Worm (Caenorhabditis elegans) whole organism, L1 larva: ENCODE measurements around the gene ceh-27.

Source experiments
- C04F5.9 ChIP-seq: sonication (generic microtip); optimal IDR thresholded peaks from 2 replicates; lab custom pipeline; 2016; ENCODE audit warnings: missing genetic modification characterization, missing compliant biosample characterization
- C16A3.4 ChIP-seq: fragments of 150-350 bp; optimal IDR thresholded peaks from 2 replicates; lab custom pipeline; 2014; ENCODE audit warnings: missing biosample characterization, missing genetic modification characterization
- alr-1 ChIP-seq: fragments of 200-800 bp; sonication (Bioruptor generic); optimal IDR thresholded peaks from 2 replicates; lab custom pipeline; 2018; ENCODE audit warnings: borderline replicate concordance, mild to moderate bottlenecking, missing genetic modification characterization, missing compliant biosample characterization
- aly-2 ChIP-seq: fragments of 150-350 bp; optimal IDR thresholded peaks from 2 replicates; lab custom pipeline; 2014; ENCODE audit warnings: missing biosample characterization, missing genetic modification characterization
- ama-1 ChIP-seq: fragments of 150-350 bp; optimal IDR thresholded peaks from 2 replicates; lab custom pipeline; 2014
- blmp-1 ChIP-seq: fragments of 150-350 bp; optimal IDR thresholded peaks from 2 replicates; lab custom pipeline; 2014; ENCODE audit warnings: missing biosample characterization, missing genetic modification characterization
- ceh-8 ChIP-seq: fragments of 200-800 bp; sonication (Bioruptor generic); optimal IDR thresholded peaks from 2 replicates; lab custom pipeline; 2018; ENCODE audit warnings: mild to moderate bottlenecking, missing genetic modification characterization, moderate library complexity, missing compliant biosample characterization
- ceh-88 ChIP-seq: fragments of 200-800 bp; sonication (Bioruptor generic); IDR thresholded peaks from 2 replicates; pipeline ENCODE4 v1.3.6; 2022; ENCODE audit warnings: missing genetic modification characterization, missing compliant biosample characterization
- ces-1 ChIP-seq: fragments of 150-350 bp; optimal IDR thresholded peaks from 2 replicates; lab custom pipeline; 2014; ENCODE audit warnings: missing biosample characterization, missing genetic modification reagents, missing genetic modification characterization
- dpl-1 ChIP-seq, 3 experiments: fragments of 150-350 bp in 2 of 3; sonication (generic microtip) in 1 of 3; optimal IDR thresholded peaks; 2 replicates each; lab custom pipeline; 2014 to 2017; ENCODE audit warnings: missing biosample characterization in 3 of 3, missing genetic modification characterization in 3 of 3, missing genetic modification reagents in 3 of 3
- dsc-1 ChIP-seq: sonication (generic microtip); optimal IDR thresholded peaks from 2 replicates; lab custom pipeline; 2016; ENCODE audit warnings: mild to moderate bottlenecking, missing genetic modification characterization, missing compliant biosample characterization
- efl-1 ChIP-seq, 4 experiments: fragments of 150-350 bp; optimal IDR thresholded peaks in 3 of 4; peaks in 1 of 4; 1 replicate in 1 of 4; 2 replicates in 3 of 4; lab custom pipeline; 2014; ENCODE audit warnings: missing biosample characterization in 2 of 4, missing genetic modification characterization in 2 of 4, missing genetic modification reagents in 2 of 4
- efl-3 ChIP-seq: fragments of 200-800 bp; sonication (Bioruptor generic); optimal IDR thresholded peaks from 2 replicates; lab custom pipeline; 2018; ENCODE audit warnings: mild to moderate bottlenecking, missing genetic modification characterization, missing compliant biosample characterization
- egl-13 ChIP-seq: sonication (generic microtip); optimal IDR thresholded peaks from 2 replicates; lab custom pipeline; 2016; ENCODE audit warnings: missing genotype, missing genetic modification reagents, missing genetic modification characterization, missing compliant biosample characterization
- egl-27 ChIP-seq, 2 experiments: fragments of 150-350 bp in 1 of 2; sonication (generic microtip); optimal IDR thresholded peaks; 3 replicates each; lab custom pipeline; 2017 to 2018; ENCODE audit warnings: missing biosample characterization in 2 of 2, missing genetic modification characterization in 2 of 2, missing genetic modification reagents in 2 of 2
- elt-3 ChIP-seq, 6 experiments: fragments of 150-350 bp in 1 of 6; sonication (generic microtip); optimal IDR thresholded peaks; 2 replicates each; lab custom pipeline; 2017 to 2018; ENCODE audit warnings: missing biosample characterization in 6 of 6, missing genetic modification characterization in 6 of 6, inconsistent platforms in 1 of 6
- fkh-8 ChIP-seq: sonication (generic microtip); optimal IDR thresholded peaks from 2 replicates; lab custom pipeline; 2016; ENCODE audit warnings: mild to moderate bottlenecking, missing genetic modification characterization, missing compliant biosample characterization
- fos-1 ChIP-seq: fragments of 150-350 bp; optimal IDR thresholded peaks from 2 replicates; lab custom pipeline; 2014; ENCODE audit warnings: missing biosample characterization, missing genetic modification characterization
- grh-1 ChIP-seq: fragments of 200-800 bp; sonication (Bioruptor generic); IDR thresholded peaks from 2 replicates; pipeline ENCODE4 v1.3.6; 2022; ENCODE audit warnings: missing genetic modification reagents, missing genetic modification characterization, missing compliant biosample characterization
- irx-1 ChIP-seq: sonication (generic microtip); optimal IDR thresholded peaks from 2 replicates; lab custom pipeline; 2016; ENCODE audit warnings: missing genetic modification characterization, missing compliant biosample characterization
- lin-14 ChIP-seq: fragments of 200-800 bp; sonication (Bioruptor generic); optimal IDR thresholded peaks from 2 replicates; lab custom pipeline; 2018; ENCODE audit warnings: mild to moderate bottlenecking, missing genetic modification characterization, moderate library complexity, missing compliant biosample characterization
- lin-15B ChIP-seq: fragments of 150-350 bp; sonication (generic microtip); optimal IDR thresholded peaks from 3 replicates; lab custom pipeline; 2014; ENCODE audit warnings: missing biosample characterization, missing genetic modification characterization
- lin-35 ChIP-seq, 2 experiments: fragments of 150-350 bp; optimal IDR thresholded peaks; 2 replicates each; lab custom pipeline; 2014; ENCODE audit warnings: missing biosample characterization in 2 of 2, missing genetic modification characterization in 2 of 2, missing genetic modification reagents in 2 of 2
- lin-39 ChIP-seq: fragments of 150-350 bp; optimal IDR thresholded peaks from 2 replicates; lab custom pipeline; 2014; ENCODE audit warnings: missing biosample characterization, missing genetic modification reagents, missing genetic modification characterization
- lsy-2 ChIP-seq, 2 experiments: fragments of 150-350 bp; optimal IDR thresholded peaks; 2 replicates each; lab custom pipeline; 2014; ENCODE audit warnings: missing biosample characterization in 2 of 2, missing genetic modification characterization in 2 of 2
- mep-1 ChIP-seq: fragments of 150-350 bp; optimal IDR thresholded peaks from 2 replicates; lab custom pipeline; 2014; ENCODE audit warnings: missing biosample characterization, missing genetic modification characterization
- nhr-11 ChIP-seq: fragments of 150-350 bp; optimal IDR thresholded peaks from 2 replicates; lab custom pipeline; 2014; ENCODE audit warnings: missing biosample characterization, missing genetic modification characterization
- nhr-19 ChIP-seq: fragments of 200-800 bp; sonication (Bioruptor generic); conservative IDR thresholded peaks from 2 replicates; pipeline ENCODE4 v1.3.6; 2022; ENCODE audit warnings: missing genetic modification characterization, missing compliant biosample characterization
- nhr-20 ChIP-seq: sonication (generic microtip); optimal IDR thresholded peaks from 2 replicates; lab custom pipeline; 2016; ENCODE audit warnings: mild to moderate bottlenecking, missing genetic modification characterization, missing compliant biosample characterization
- nhr-237 ChIP-seq: fragments of 150-350 bp; optimal IDR thresholded peaks from 2 replicates; lab custom pipeline; 2014; ENCODE audit warnings: missing biosample characterization, missing genetic modification characterization
- nhr-28 ChIP-seq: fragments of 150-350 bp; optimal IDR thresholded peaks from 2 replicates; lab custom pipeline; 2014; ENCODE audit warnings: missing biosample characterization, missing genetic modification characterization
- nhr-71 ChIP-seq: sonication (generic microtip); optimal IDR thresholded peaks from 2 replicates; lab custom pipeline; 2016; ENCODE audit warnings: mild to moderate bottlenecking, missing genetic modification characterization, moderate library complexity, missing compliant biosample characterization
- nhr-76 ChIP-seq: sonication (generic microtip); optimal IDR thresholded peaks from 2 replicates; lab custom pipeline; 2017; ENCODE audit warnings: missing biosample characterization, missing genetic modification characterization
- nhr-85 ChIP-seq: sonication (generic microtip); peaks from one replicate; lab custom pipeline; 2016; ENCODE audit warnings: missing genetic modification characterization, inconsistent platforms, missing compliant biosample characterization
- nhr-90 ChIP-seq: sonication (generic microtip); optimal IDR thresholded peaks from 2 replicates; lab custom pipeline; 2016; ENCODE audit warnings: mild to moderate bottlenecking, missing genetic modification characterization, missing compliant biosample characterization; ENCODE audit not compliant: poor library complexity
- pqm-1 ChIP-seq: sonication (generic microtip); optimal IDR thresholded peaks from 3 replicates; lab custom pipeline; 2017; ENCODE audit warnings: missing biosample characterization, missing genetic modification characterization
- snu-23 ChIP-seq: sonication (generic microtip); optimal IDR thresholded peaks from 2 replicates; lab custom pipeline; 2016; ENCODE audit warnings: missing genetic modification characterization, missing compliant biosample characterization
- sup-37 ChIP-seq: fragments of 200-800 bp; sonication (Bioruptor generic); optimal IDR thresholded peaks from 2 replicates; lab custom pipeline; 2018; ENCODE audit warnings: mild to moderate bottlenecking, missing genetic modification characterization, missing compliant biosample characterization
- tbx-2 ChIP-seq: sonication (generic microtip); optimal IDR thresholded peaks from 2 replicates; lab custom pipeline; 2016; ENCODE audit warnings: missing genetic modification characterization, missing compliant biosample characterization
- unc-130 ChIP-seq: fragments of 150-350 bp; optimal IDR thresholded peaks from 2 replicates; lab custom pipeline; 2017; ENCODE audit warnings: missing biosample characterization, missing genetic modification characterization, inconsistent platforms
- unc-30 ChIP-seq: sonication (generic microtip); optimal IDR thresholded peaks from 2 replicates; lab custom pipeline; 2017; ENCODE audit warnings: missing biosample characterization, missing genetic modification characterization
- unc-62 ChIP-seq: fragments of 150-350 bp; optimal IDR thresholded peaks from 2 replicates; lab custom pipeline; 2014; ENCODE audit warnings: missing biosample characterization, missing genetic modification reagents, missing genetic modification characterization
- unc-86 ChIP-seq: sonication (generic microtip); optimal IDR thresholded peaks from 2 replicates; lab custom pipeline; 2016; ENCODE audit warnings: missing genetic modification characterization, missing compliant biosample characterization
- zag-1 ChIP-seq: fragments of 150-350 bp; optimal IDR thresholded peaks from 2 replicates; lab custom pipeline; 2014; ENCODE audit warnings: missing biosample characterization, missing genetic modification characterization
- zip-4 ChIP-seq: fragments of 200-800 bp; sonication (Bioruptor generic); optimal IDR thresholded peaks from 2 replicates; lab custom pipeline; 2018; ENCODE audit warnings: mild to moderate bottlenecking, missing genetic modification characterization, moderate library complexity, missing compliant biosample characterization
- ztf-4 ChIP-seq: fragments of 150-350 bp; optimal IDR thresholded peaks from 2 replicates; lab custom pipeline; 2014; ENCODE audit warnings: missing biosample characterization, missing genetic modification characterization

Gene ceh-27

DNA sequence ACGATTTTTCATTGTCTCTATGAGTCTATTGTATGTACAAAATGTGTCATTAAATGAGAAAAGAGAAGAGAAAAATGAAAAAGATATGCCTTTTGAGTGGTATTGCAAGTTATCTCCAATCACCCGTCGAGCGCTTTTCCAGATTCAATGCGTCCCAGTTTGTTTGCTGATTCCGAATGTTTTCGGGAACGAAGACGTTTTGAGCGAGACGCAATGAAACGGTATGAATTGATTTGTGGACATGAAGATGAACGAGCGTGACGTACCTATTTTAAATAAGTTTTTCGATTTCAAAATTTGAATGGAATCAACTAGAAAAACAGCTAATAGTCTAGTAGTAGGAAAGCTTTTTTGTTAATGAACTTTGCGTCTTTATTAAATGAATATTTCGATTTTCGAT lies 48.1 kb downstream of the ceh-27 start:
- TF ChIP-seq zip-4 (GFP tag; lab: Kevin White, UChicago) = no peak
- no peak for TF ChIP-seq lsy-2 (tag; optimal IDR thresholded peaks at IDR 0.05; lab: Kevin White, UChicago)
- TF ChIP-seq lin-15B = no peak
- TF ChIP-seq ama-1 = peak; percentile 26
- TF ChIP-seq nhr-28 = no peak
- TF ChIP-seq egl-27 (tag; optimal IDR thresholded peaks at IDR 0.05; lab: Kevin White, UChicago) = no peak
- TF ChIP-seq dsc-1 = no peak
- peak; percentile 62 for TF ChIP-seq nhr-85 (tag; lab: Kevin White, UChicago)
- no peak for TF ChIP-seq lin-39 (tag; lab: Kevin White, UChicago)
- peak in 1 of 6 experiments; percentile 22 for TF ChIP-seq elt-3 (tag; optimal IDR thresholded peaks at IDR 0.05; lab: Kevin White, UChicago)
- TF ChIP-seq aly-2 (tag; lab: Kevin White, UChicago) = no peak
- no peak for TF ChIP-seq fkh-8 (tag; lab: Kevin White, UChicago)
- TF ChIP-seq ceh-88 (GFP tag; lab: Robert Waterston, UW) = no peak
- no peak for TF ChIP-seq ztf-4 (tag; lab: Kevin White, UChicago)
- no peak for TF ChIP-seq alr-1 (tag; lab: Kevin White, UChicago)

DNA sequence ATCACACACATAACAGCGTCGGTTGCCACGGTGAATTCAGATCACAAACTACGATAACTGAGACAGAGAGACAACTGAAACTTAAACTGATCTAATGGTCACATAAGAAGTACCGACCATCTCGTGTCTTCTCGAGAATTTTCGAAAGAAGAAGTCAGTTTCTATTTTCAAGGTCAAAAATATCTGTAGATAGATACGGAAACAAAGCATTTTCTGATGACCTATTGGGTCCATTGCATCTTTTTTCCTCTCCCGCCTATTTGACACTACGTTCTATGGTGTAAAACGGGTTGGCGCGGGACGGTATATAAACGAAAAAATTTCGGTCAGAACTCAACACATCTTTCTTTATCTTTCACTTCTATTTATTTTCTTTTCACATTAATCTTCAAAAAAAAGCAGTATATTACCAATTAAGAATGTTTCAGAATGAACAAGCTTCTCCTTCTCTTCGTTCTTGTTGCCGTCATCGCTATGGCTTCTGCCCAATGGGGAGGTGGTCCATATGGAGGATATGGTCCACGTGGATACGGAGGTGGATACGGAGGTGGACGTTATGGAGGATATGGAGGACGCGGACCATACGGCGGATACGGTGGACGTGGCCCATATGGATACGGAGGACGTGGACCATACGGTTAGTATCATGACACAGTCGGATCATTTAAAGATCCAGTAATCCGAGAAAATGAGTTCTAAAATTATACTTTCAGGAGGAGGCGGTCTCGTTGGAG lies 48.8 kb downstream of the ceh-27 start, which contains the start of gene nlp-24:
Gene nlp-24 (plus strand): TSS at position 429 of the 734 bp plus-strand sequence.
- TF ChIP-seq unc-30 (tag; lab: Kevin White, UChicago) = no peak
- peak; percentile 83 for TF ChIP-seq nhr-20
- TF ChIP-seq unc-86 (tag; lab: Kevin White, UChicago) = no peak
- TF ChIP-seq pqm-1 (tag; lab: Kevin White, UChicago) = no peak
- peak; percentile 59 for TF ChIP-seq lin-14
- TF ChIP-seq nhr-11 (tag; lab: Kevin White, UChicago) = no peak
- no peak for TF ChIP-seq nhr-237
- TF ChIP-seq C16A3.4 (tag; lab: Kevin White, UChicago) = no peak
- no peak for TF ChIP-seq mep-1 (tag; lab: Kevin White, UChicago)
- no peak for TF ChIP-seq sup-37 (GFP tag; lab: Kevin White, UChicago)
- TF ChIP-seq unc-130 (tag; lab: Kevin White, UChicago) = no peak
- TF ChIP-seq dpl-1 (GFP tag; optimal IDR thresholded peaks at IDR 0.05; lab: Kevin White, UChicago) = peak in 1 of 3 experiments; percentile 26
- TF ChIP-seq lin-35 (GFP tag; optimal IDR thresholded peaks at IDR 0.05; lab: Kevin White, UChicago) = peak in 1 of 2 experiments; percentile 24
- TF ChIP-seq efl-1 (optimal IDR thresholded peaks at IDR 0.05; lab: Kevin White, UChicago) = no peak
- peak in 1 of 2 experiments; percentile 33 for TF ChIP-seq efl-1 (GFP tag; optimal IDR thresholded peaks at IDR 0.05 in 1 of 2; lab: Kevin White, UChicago)
- no peak for TF ChIP-seq efl-3 (GFP tag; lab: Kevin White, UChicago)
- peak; percentile 3 to 8 for TF ChIP-seq lsy-2 (tag; optimal IDR thresholded peaks at IDR 0.05; lab: Kevin White, UChicago)
- peak; percentile 72 for TF ChIP-seq snu-23 (GFP tag; lab: Kevin White, UChicago)
- no peak for TF ChIP-seq ceh-8 (GFP tag; lab: Kevin White, UChicago)
- TF ChIP-seq C04F5.9 = no peak
- peak; percentile 98 for TF ChIP-seq nhr-85 (tag; lab: Kevin White, UChicago)
- peak in 5 of 6 experiments; percentile 5 to 78 (median 36) for TF ChIP-seq elt-3 (tag; optimal IDR thresholded peaks at IDR 0.05; lab: Kevin White, UChicago)
- no peak for TF ChIP-seq ces-1 (GFP tag; lab: Kevin White, UChicago)
- TF ChIP-seq nhr-71 (tag; lab: Kevin White, UChicago) = peak; percentile 72
- TF ChIP-seq nhr-90 = peak; percentile 33
- TF ChIP-seq fkh-8 (tag; lab: Kevin White, UChicago) = no peak
- peak; percentile 31; the same call in 1 of the 2 replicates for TF ChIP-seq nhr-19
- no peak for TF ChIP-seq irx-1 (tag; lab: Kevin White, UChicago)
- TF ChIP-seq fos-1 (tag; lab: Kevin White, UChicago) = no peak
- TF ChIP-seq unc-62 (GFP tag; lab: Kevin White, UChicago) = no peak
- TF ChIP-seq grh-1 (GFP tag; lab: Robert Waterston, UW) = peak; percentile 75
- TF ChIP-seq tbx-2 = peak; percentile 12
- TF ChIP-seq zag-1 (tag; lab: Kevin White, UChicago) = no peak
- no peak for TF ChIP-seq nhr-76 (tag; lab: Kevin White, UChicago)
- peak; percentile 59 for TF ChIP-seq blmp-1
- no peak for TF ChIP-seq egl-13 (tag; lab: Kevin White, UChicago)
